Worm (Caenorhabditis elegans): Measurements from ENCODE around the gene marc-1.

- TF ChIP-seq hlh-30 (tag; optimal IDR thresholded peaks at IDR 0.05; ENCODE audit: insufficient read depth) (no peak), skn-1 (tag; optimal IDR thresholded peaks at IDR 0.05) (no peak), fkh-10 (GFP tag; optimal IDR thresholded peaks at IDR 0.05) (no peak), pha-4 (GFP tag; IDR thresholded peaks at IDR 0.05) (no peak), pha-4 (tag; optimal IDR thresholded peaks at IDR 0.05) (no peak), lsy-2 (tag; optimal IDR thresholded peaks at IDR 0.05) (no peak), jun-1 (tag; optimal IDR thresholded peaks at IDR 0.05) (no peak), ztf-11 (tag; optimal IDR thresholded peaks at IDR 0.05) (no peak), zfp-2 (tag; optimal IDR thresholded peaks at IDR 0.05) (no peak), unc-62 (GFP tag; optimal IDR thresholded peaks at IDR 0.05 in 1 of 2) (no peak), unc-62 (tag; optimal IDR thresholded peaks at IDR 0.05) (no peak)
These were observed 44.7 kb downstream of the marc-1 start for ce11 chrV:9784215-9784614.

All from whole organism, L4 larva.